Worm (Caenorhabditis elegans): ENCODE results near the gene prcc-1.

DNA sequence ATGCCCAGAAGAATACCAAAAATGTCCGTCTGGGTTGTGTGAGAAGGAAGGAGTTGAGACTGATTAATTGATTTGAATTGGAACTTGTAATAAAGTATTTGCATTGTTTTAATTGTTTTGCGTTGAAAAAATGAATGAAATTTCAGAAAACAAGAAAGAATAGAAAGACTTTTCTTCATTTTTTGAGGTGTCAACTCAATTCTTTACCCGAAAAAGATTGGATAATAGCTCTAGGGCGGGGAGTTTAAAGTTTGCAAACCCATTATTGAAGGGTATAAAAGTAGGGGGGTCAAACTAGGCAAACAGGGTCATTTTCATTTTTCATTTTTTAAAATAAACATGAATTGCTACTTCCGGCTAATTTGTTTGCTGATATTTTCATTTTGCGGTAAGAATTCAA lies 45.4 kb downstream of the prcc-1 start, which contains the start of gene scl-10:
- TF ChIP-seq ama-1 (optimal IDR thresholded peaks at IDR 0.05), result no peak
- no peak for TF ChIP-seq ceh-88 (GFP tag; IDR thresholded peaks at IDR 0.05)
- TF ChIP-seq nhr-47 (tag; optimal IDR thresholded peaks at IDR 0.05), result no peak
- TF ChIP-seq ets-5 (GFP tag; IDR thresholded peaks at IDR 0.05), result no peak
- TF ChIP-seq isw-1 (GFP tag; IDR thresholded peaks at IDR 0.05), result no peak
- no peak for TF ChIP-seq skn-1 (tag; optimal IDR thresholded peaks at IDR 0.05)
- no peak for TF ChIP-seq tlp-1 (tag; optimal IDR thresholded peaks at IDR 0.05)
- no peak for TF ChIP-seq jun-1 (tag; optimal IDR thresholded peaks at IDR 0.05)
- no peak for TF ChIP-seq lir-3 (tag; optimal IDR thresholded peaks at IDR 0.05; ENCODE audit: poor library complexity)
- no peak for TF ChIP-seq unc-62 (GFP tag; optimal IDR thresholded peaks at IDR 0.05)
- no peak for TF ChIP-seq ceh-82 (tag; optimal IDR thresholded peaks at IDR 0.05)
- no peak for TF ChIP-seq nhr-77 (tag; optimal IDR thresholded peaks at IDR 0.05)
